Worm (Caenorhabditis elegans) whole organism, L1 larva: ENCODE measurements around the gene rpb-11.

Experiments
- C04F5.9 ChIP-seq: sonication (generic microtip); optimal IDR thresholded peaks from 2 replicates; lab custom pipeline; 2016; ENCODE audit warnings: missing genetic modification characterization, missing compliant biosample characterization
- F16B12.6 ChIP-seq: fragments of 150-350 bp; optimal IDR thresholded peaks from 2 replicates; lab custom pipeline; 2014; ENCODE audit warnings: missing biosample characterization, missing genetic modification characterization
- Y116A8C.19 ChIP-seq: sonication (generic microtip); optimal IDR thresholded peaks from 2 replicates; lab custom pipeline; 2016; ENCODE audit warnings: missing compliant biosample characterization, missing genetic modification characterization, borderline replicate concordance
- alr-1 ChIP-seq: fragments of 200-800 bp; sonication (Bioruptor generic); optimal IDR thresholded peaks from 2 replicates; lab custom pipeline; 2018; ENCODE audit warnings: borderline replicate concordance, mild to moderate bottlenecking, missing genetic modification characterization, missing compliant biosample characterization
- ama-1 ChIP-seq: fragments of 150-350 bp; optimal IDR thresholded peaks from 2 replicates; lab custom pipeline; 2014
- ceh-63 ChIP-seq: fragments of 200-800 bp; sonication (Bioruptor generic); optimal IDR thresholded peaks from 2 replicates; lab custom pipeline; 2018; ENCODE audit warnings: mild to moderate bottlenecking, missing genetic modification characterization, missing compliant biosample characterization
- ceh-8 ChIP-seq: fragments of 200-800 bp; sonication (Bioruptor generic); optimal IDR thresholded peaks from 2 replicates; lab custom pipeline; 2018; ENCODE audit warnings: mild to moderate bottlenecking, missing genetic modification characterization, moderate library complexity, missing compliant biosample characterization
- ceh-82 ChIP-seq, 3 experiments: fragments of 150-350 bp in 1 of 3; sonication (generic microtip) in 2 of 3; optimal IDR thresholded peaks; 2 replicates each; lab custom pipeline; 2014 to 2017; ENCODE audit warnings: missing biosample characterization in 3 of 3, missing genetic modification characterization in 3 of 3
- ceh-88 ChIP-seq: fragments of 200-800 bp; sonication (Bioruptor generic); IDR thresholded peaks from 2 replicates; pipeline ENCODE4 v1.3.6; 2022; ENCODE audit warnings: missing genetic modification characterization, missing compliant biosample characterization
- ces-1 ChIP-seq: fragments of 150-350 bp; optimal IDR thresholded peaks from 2 replicates; lab custom pipeline; 2014; ENCODE audit warnings: missing biosample characterization, missing genetic modification reagents, missing genetic modification characterization
- dpl-1 ChIP-seq, 3 experiments: fragments of 150-350 bp in 2 of 3; sonication (generic microtip) in 1 of 3; optimal IDR thresholded peaks; 2 replicates each; lab custom pipeline; 2014 to 2017; ENCODE audit warnings: missing biosample characterization in 3 of 3, missing genetic modification characterization in 3 of 3, missing genetic modification reagents in 3 of 3
- dsc-1 ChIP-seq: sonication (generic microtip); optimal IDR thresholded peaks from 2 replicates; lab custom pipeline; 2016; ENCODE audit warnings: mild to moderate bottlenecking, missing genetic modification characterization, missing compliant biosample characterization
- efl-1 ChIP-seq, 4 experiments: fragments of 150-350 bp; optimal IDR thresholded peaks in 3 of 4; peaks in 1 of 4; 1 replicate in 1 of 4; 2 replicates in 3 of 4; lab custom pipeline; 2014; ENCODE audit warnings: missing biosample characterization in 2 of 4, missing genetic modification characterization in 2 of 4, missing genetic modification reagents in 2 of 4
- egl-13 ChIP-seq: sonication (generic microtip); optimal IDR thresholded peaks from 2 replicates; lab custom pipeline; 2016; ENCODE audit warnings: missing genotype, missing genetic modification reagents, missing genetic modification characterization, missing compliant biosample characterization
- egl-27 ChIP-seq, 2 experiments: fragments of 150-350 bp in 1 of 2; sonication (generic microtip); optimal IDR thresholded peaks; 3 replicates each; lab custom pipeline; 2017 to 2018; ENCODE audit warnings: missing biosample characterization in 2 of 2, missing genetic modification characterization in 2 of 2, missing genetic modification reagents in 2 of 2
- elt-2 ChIP-seq: sonication (generic microtip); optimal IDR thresholded peaks from 2 replicates; lab custom pipeline; 2016; ENCODE audit warnings: missing genetic modification characterization, mild to moderate bottlenecking, inconsistent platforms, missing compliant biosample characterization, missing genetic modification reagents
- elt-3 ChIP-seq, 6 experiments: fragments of 150-350 bp in 1 of 6; sonication (generic microtip); optimal IDR thresholded peaks; 2 replicates each; lab custom pipeline; 2017 to 2018; ENCODE audit warnings: missing biosample characterization in 6 of 6, missing genetic modification characterization in 6 of 6, inconsistent platforms in 1 of 6
- ets-5 ChIP-seq: fragments of 200-800 bp; sonication (Bioruptor generic); IDR thresholded peaks from 2 replicates; pipeline ENCODE4 v1.3.6; 2022; ENCODE audit warnings: missing genetic modification characterization, missing compliant biosample characterization
- fos-1 ChIP-seq: fragments of 150-350 bp; optimal IDR thresholded peaks from 2 replicates; lab custom pipeline; 2014; ENCODE audit warnings: missing biosample characterization, missing genetic modification characterization
- grh-1 ChIP-seq: fragments of 200-800 bp; sonication (Bioruptor generic); IDR thresholded peaks from 2 replicates; pipeline ENCODE4 v1.3.6; 2022; ENCODE audit warnings: missing genetic modification reagents, missing genetic modification characterization, missing compliant biosample characterization
- hlh-4 ChIP-seq: sonication (generic microtip); optimal IDR thresholded peaks from 2 replicates; lab custom pipeline; 2016; ENCODE audit warnings: mild to moderate bottlenecking, missing genetic modification characterization, missing compliant biosample characterization
- irx-1 ChIP-seq: sonication (generic microtip); optimal IDR thresholded peaks from 2 replicates; lab custom pipeline; 2016; ENCODE audit warnings: missing genetic modification characterization, missing compliant biosample characterization
- isw-1 ChIP-seq: fragments of 200-800 bp; sonication (Bioruptor generic); IDR thresholded peaks from 2 replicates; pipeline ENCODE4 v1.3.6; 2022; ENCODE audit warnings: missing genetic modification characterization, missing compliant biosample characterization
- lin-15B ChIP-seq: fragments of 150-350 bp; sonication (generic microtip); optimal IDR thresholded peaks from 3 replicates; lab custom pipeline; 2014; ENCODE audit warnings: missing biosample characterization, missing genetic modification characterization
- lir-3 ChIP-seq: sonication (generic microtip); optimal IDR thresholded peaks from 2 replicates; lab custom pipeline; 2016; ENCODE audit warnings: mild to moderate bottlenecking, missing genetic modification characterization, moderate library complexity, missing compliant biosample characterization; ENCODE audit not compliant: poor library complexity
- nhr-11 ChIP-seq: fragments of 150-350 bp; optimal IDR thresholded peaks from 2 replicates; lab custom pipeline; 2014; ENCODE audit warnings: missing biosample characterization, missing genetic modification characterization
- nhr-20 ChIP-seq: sonication (generic microtip); optimal IDR thresholded peaks from 2 replicates; lab custom pipeline; 2016; ENCODE audit warnings: mild to moderate bottlenecking, missing genetic modification characterization, missing compliant biosample characterization
- nhr-237 ChIP-seq: fragments of 150-350 bp; optimal IDR thresholded peaks from 2 replicates; lab custom pipeline; 2014; ENCODE audit warnings: missing biosample characterization, missing genetic modification characterization
- nhr-71 ChIP-seq: sonication (generic microtip); optimal IDR thresholded peaks from 2 replicates; lab custom pipeline; 2016; ENCODE audit warnings: mild to moderate bottlenecking, missing genetic modification characterization, moderate library complexity, missing compliant biosample characterization
- nhr-76 ChIP-seq: sonication (generic microtip); optimal IDR thresholded peaks from 2 replicates; lab custom pipeline; 2017; ENCODE audit warnings: missing biosample characterization, missing genetic modification characterization
- nhr-77 ChIP-seq: fragments of 150-350 bp; optimal IDR thresholded peaks from 2 replicates; lab custom pipeline; 2014; ENCODE audit warnings: missing biosample characterization, missing genetic modification characterization
- nhr-84 ChIP-seq: sonication (generic microtip); optimal IDR thresholded peaks from 2 replicates; lab custom pipeline; 2017; ENCODE audit warnings: missing biosample characterization, missing genetic modification characterization
- nhr-85 ChIP-seq: sonication (generic microtip); peaks from one replicate; lab custom pipeline; 2016; ENCODE audit warnings: missing genetic modification characterization, inconsistent platforms, missing compliant biosample characterization
- nhr-90 ChIP-seq: sonication (generic microtip); optimal IDR thresholded peaks from 2 replicates; lab custom pipeline; 2016; ENCODE audit warnings: mild to moderate bottlenecking, missing genetic modification characterization, missing compliant biosample characterization; ENCODE audit not compliant: poor library complexity
- rnt-1 ChIP-seq: sonication (generic microtip); optimal IDR thresholded peaks from 2 replicates; lab custom pipeline; 2016; ENCODE audit warnings: mild to moderate bottlenecking, missing genetic modification characterization, moderate library complexity, missing compliant biosample characterization
- snpc-4 ChIP-seq: fragments of 150-350 bp; optimal IDR thresholded peaks from 2 replicates; lab custom pipeline; 2014; ENCODE audit warnings: missing biosample characterization, missing genetic modification characterization
- snu-23 ChIP-seq: sonication (generic microtip); optimal IDR thresholded peaks from 2 replicates; lab custom pipeline; 2016; ENCODE audit warnings: missing genetic modification characterization, missing compliant biosample characterization
- sox-4 ChIP-seq: sonication (generic microtip); optimal IDR thresholded peaks from 2 replicates; lab custom pipeline; 2016; ENCODE audit warnings: missing genetic modification characterization, missing compliant biosample characterization
- unc-98 ChIP-seq: fragments of 200-800 bp; sonication (Bioruptor generic); IDR thresholded peaks from 2 replicates; pipeline ENCODE4 v1.3.6; 2022; ENCODE audit warnings: missing genetic modification characterization, missing compliant biosample characterization
- zag-1 ChIP-seq: fragments of 150-350 bp; optimal IDR thresholded peaks from 2 replicates; lab custom pipeline; 2014; ENCODE audit warnings: missing biosample characterization, missing genetic modification characterization
- ztf-11 ChIP-seq, 2 experiments: sonication (generic microtip); optimal IDR thresholded peaks; 2 replicates each; lab custom pipeline; 2016 to 2017; ENCODE audit warnings: missing genetic modification characterization in 2 of 2, missing biosample characterization in 1 of 2, missing compliant biosample characterization in 1 of 2

Gene rpb-11

ce11 chrII:14052204-14052603 is 7.7 kb upstream of the rpb-11 start, which contains the start of gene daf-5:
Gene daf-5, minus strand, starts transcription at chrII:14052304.
- TF ChIP-seq F16B12.6 (tag; lab: Kevin White, UChicago), result no peak
- TF ChIP-seq nhr-71 (tag; lab: Kevin White, UChicago), result peak; percentile 15

- TF ChIP-seq elt-2 (peak; percentile 50), ets-5 (GFP tag; lab: Robert Waterston, UW) (no peak)
Measured at ce11 chrII:14053141-14053540, 6.7 kb upstream of the rpb-11 start.

- no peak for TF ChIP-seq hlh-4 (tag; lab: Kevin White, UChicago)
- TF ChIP-seq efl-1 (optimal IDR thresholded peaks at IDR 0.05; lab: Kevin White, UChicago), result no peak
- TF ChIP-seq efl-1 (GFP tag; optimal IDR thresholded peaks at IDR 0.05 in 1 of 2; lab: Kevin White, UChicago), result peak in 1 of 2 experiments; percentile 83
- peak; percentile 69 for TF ChIP-seq elt-2
- TF ChIP-seq irx-1, result no peak
Measured at ce11 chrII:14055717-14056116, 4.2 kb upstream of the rpb-11 start.

- TF ChIP-seq ceh-88 (GFP tag; lab: Robert Waterston, UW), result no peak
- TF ChIP-seq nhr-77 (tag; lab: Kevin White, UChicago), result no peak
- no peak for TF ChIP-seq rnt-1 (tag; lab: Kevin White, UChicago)
- TF ChIP-seq elt-3 (tag; optimal IDR thresholded peaks at IDR 0.05; lab: Kevin White, UChicago), result no peak
- TF ChIP-seq unc-98 (GFP tag; lab: Robert Waterston, UW), result no peak
- TF ChIP-seq egl-13 (tag; lab: Kevin White, UChicago), result no peak
- TF ChIP-seq dsc-1 (tag; lab: Kevin White, UChicago), result no peak
- no peak for TF ChIP-seq isw-1 (GFP tag; lab: Robert Waterston, UW)
- no peak for TF ChIP-seq egl-27 (tag; optimal IDR thresholded peaks at IDR 0.05; lab: Kevin White, UChicago)
- no peak for TF ChIP-seq nhr-71 (tag; lab: Kevin White, UChicago)
Measured at ce11 chrII:14060439-14060838, 554 bp downstream of the rpb-11 start, which contains the start of gene W01G7.4. Gene W01G7.4, plus strand, starts transcription at chrII:14060739.

- TF ChIP-seq zag-1 (tag; lab: Kevin White, UChicago) (no peak), alr-1 (tag; lab: Kevin White, UChicago) (no peak), nhr-237 (no peak), fos-1 (no peak), nhr-85 (tag; lab: Kevin White, UChicago) (no peak), nhr-84 (tag; lab: Kevin White, UChicago) (no peak), ceh-63 (no peak), C04F5.9 (no peak), lin-15B (tag; lab: Kevin White, UChicago) (no peak), nhr-76 (tag; lab: Kevin White, UChicago) (no peak), hlh-4 (tag; lab: Kevin White, UChicago) (no peak), nhr-20 (no peak), elt-2 (no peak), Y116A8C.19 (tag; lab: Kevin White, UChicago) (no peak)
Measured at ce11 chrII:14060885-14061284, 1.0 kb downstream of the rpb-11 start.

- TF ChIP-seq ceh-88 (GFP tag; lab: Robert Waterston, UW), result peak; percentile 89
- TF ChIP-seq ces-1 (GFP tag; lab: Kevin White, UChicago), result no peak
- TF ChIP-seq egl-27 (tag; optimal IDR thresholded peaks at IDR 0.05; lab: Kevin White, UChicago), result no peak
- TF ChIP-seq ama-1, result no peak
- no peak for TF ChIP-seq grh-1 (GFP tag; lab: Robert Waterston, UW)
- TF ChIP-seq dpl-1 (GFP tag; optimal IDR thresholded peaks at IDR 0.05; lab: Kevin White, UChicago), result peak; percentile 83 to 89 (median 87)
- no peak for TF ChIP-seq lir-3 (tag; lab: Kevin White, UChicago)
- peak; percentile 87 for TF ChIP-seq snu-23 (GFP tag; lab: Kevin White, UChicago)
- TF ChIP-seq snpc-4 (tag; lab: Kevin White, UChicago), result peak; percentile 35
- TF ChIP-seq C04F5.9, result peak; percentile 70
- TF ChIP-seq rnt-1 (tag; lab: Kevin White, UChicago), result no peak
- peak; percentile 75 for TF ChIP-seq dsc-1 (tag; lab: Kevin White, UChicago)
- no peak for TF ChIP-seq nhr-84 (tag; lab: Kevin White, UChicago)
- TF ChIP-seq hlh-4 (tag; lab: Kevin White, UChicago), result no peak
- no peak for TF ChIP-seq nhr-11
- peak; percentile 81 for TF ChIP-seq egl-13 (tag; lab: Kevin White, UChicago)
- peak in 1 of 2 experiments; percentile 82 for TF ChIP-seq ztf-11 (tag; optimal IDR thresholded peaks at IDR 0.05; lab: Kevin White, UChicago)
- peak; percentile 44 to 74 (median 73) for TF ChIP-seq ceh-82 (tag; optimal IDR thresholded peaks at IDR 0.05; lab: Kevin White, UChicago)
- TF ChIP-seq ceh-8 (GFP tag; lab: Kevin White, UChicago), result peak; percentile 52
- peak in 1 of 6 experiments; percentile 40 for TF ChIP-seq elt-3 (tag; optimal IDR thresholded peaks at IDR 0.05; lab: Kevin White, UChicago)
- peak; percentile 61 for TF ChIP-seq sox-4
- peak; percentile 90 for TF ChIP-seq nhr-90
Measured at ce11 chrII:14063044-14063500, 3.2 kb downstream of the rpb-11 start, which contains the start of gene lem-2. Gene lem-2, plus strand, starts transcription at chrII:14063450.
